Worm (Caenorhabditis elegans) whole organism, mixed stage, embryonic: ENCODE measurements around the gene F58F9.3.

ENCODE experiments used
- M03D4.4 ChIP-seq: sonication (generic microtip); optimal IDR thresholded peaks from 2 replicates; lab custom pipeline; 2017; ENCODE audit warnings: mild to moderate bottlenecking, missing genetic modification characterization, missing compliant biosample characterization
- bed-3 ChIP-seq: fragments of 200-800 bp; sonication (Bioruptor generic); optimal IDR thresholded peaks from 3 replicates; lab custom pipeline; 2018; ENCODE audit warnings: mild to moderate bottlenecking, missing genetic modification characterization, moderate library complexity, missing compliant biosample characterization
- blmp-1 ChIP-seq: fragments of 150-350 bp; optimal IDR thresholded peaks from 2 replicates; lab custom pipeline; 2014; ENCODE audit warnings: missing biosample characterization, missing genetic modification characterization
- ceh-39 ChIP-seq: fragments of 150-350 bp; optimal IDR thresholded peaks from 2 replicates; lab custom pipeline; 2014; ENCODE audit warnings: missing biosample characterization, missing genetic modification characterization
- ceh-43 ChIP-seq: fragments of 200-800 bp; sonication (Bioruptor generic); optimal IDR thresholded peaks from 2 replicates; lab custom pipeline; 2018; ENCODE audit warnings: mild to moderate bottlenecking, missing genetic modification characterization, moderate library complexity, missing compliant biosample characterization
- ceh-83 ChIP-seq: fragments of 200-800 bp; sonication (Bioruptor generic); optimal IDR thresholded peaks from 2 replicates; lab custom pipeline; 2018; ENCODE audit warnings: mild to moderate bottlenecking, missing genetic modification characterization, missing compliant biosample characterization
- ces-1 ChIP-seq: fragments of 150-350 bp; optimal IDR thresholded peaks from 2 replicates; lab custom pipeline; 2014; ENCODE audit warnings: missing biosample characterization, missing genetic modification reagents, missing genetic modification characterization
- cnd-1 ChIP-seq: fragments of 200-800 bp; sonication (Bioruptor generic); optimal IDR thresholded peaks from 2 replicates; lab custom pipeline; 2018; ENCODE audit warnings: mild to moderate bottlenecking, missing genetic modification characterization, missing compliant biosample characterization
- drap-1 ChIP-seq: fragments of 200-800 bp; sonication (Bioruptor generic); optimal IDR thresholded peaks from 3 replicates; lab custom pipeline; 2018; ENCODE audit warnings: mild to moderate bottlenecking, missing genetic modification characterization, missing compliant biosample characterization
- elt-1 ChIP-seq: sonication (generic microtip); optimal IDR thresholded peaks from 2 replicates; lab custom pipeline; 2017; ENCODE audit warnings: missing genetic modification characterization, mild to moderate bottlenecking, missing compliant biosample characterization, antibody characterized with exemption, moderate library complexity, borderline replicate concordance; ENCODE audit not compliant: insufficient read depth
- elt-3 ChIP-seq: fragments of 150-350 bp; optimal IDR thresholded peaks from 2 replicates; lab custom pipeline; 2014; ENCODE audit warnings: missing biosample characterization, missing genetic modification characterization
- ham-2 ChIP-seq: fragments of 200-800 bp; sonication (Bioruptor generic); optimal IDR thresholded peaks from 2 replicates; lab custom pipeline; 2018; ENCODE audit warnings: mild to moderate bottlenecking, missing genetic modification characterization, missing compliant biosample characterization
- hlh-1 ChIP-seq: fragments of 150-350 bp; optimal IDR thresholded peaks from 2 replicates; lab custom pipeline; 2014; ENCODE audit warnings: missing biosample characterization, missing genetic modification reagents, missing genetic modification characterization
- lin-32 ChIP-seq: fragments of 200-800 bp; sonication (Bioruptor generic); optimal IDR thresholded peaks from 2 replicates; lab custom pipeline; 2018; ENCODE audit warnings: mild to moderate bottlenecking, missing genetic modification characterization, missing compliant biosample characterization
- lsy-2 ChIP-seq: fragments of 150-350 bp; optimal IDR thresholded peaks from 2 replicates; lab custom pipeline; 2014; ENCODE audit warnings: missing biosample characterization, missing genetic modification characterization
- mep-1 ChIP-seq: fragments of 150-350 bp; optimal IDR thresholded peaks from 2 replicates; lab custom pipeline; 2017; ENCODE audit warnings: missing biosample characterization, missing genetic modification reagents, missing genetic modification characterization, inconsistent platforms
- mls-2 ChIP-seq: sonication (generic microtip); optimal IDR thresholded peaks from 2 replicates; lab custom pipeline; 2016; ENCODE audit warnings: mild to moderate bottlenecking, missing genetic modification characterization, moderate library complexity, missing compliant biosample characterization
- nhr-12 ChIP-seq: fragments of 150-350 bp; optimal IDR thresholded peaks from 2 replicates; lab custom pipeline; 2014; ENCODE audit warnings: missing biosample characterization, missing genetic modification characterization
- nhr-2 ChIP-seq: fragments of 150-350 bp; optimal IDR thresholded peaks from 2 replicates; lab custom pipeline; 2014; ENCODE audit warnings: missing biosample characterization, missing genetic modification characterization
- nhr-237 ChIP-seq: fragments of 150-350 bp; optimal IDR thresholded peaks from 2 replicates; lab custom pipeline; 2014; ENCODE audit warnings: missing biosample characterization, missing genetic modification characterization
- nhr-28 ChIP-seq: fragments of 150-350 bp; optimal IDR thresholded peaks from 2 replicates; lab custom pipeline; 2014; ENCODE audit warnings: missing biosample characterization, missing genetic modification characterization
- nhr-76 ChIP-seq: sonication (generic microtip); optimal IDR thresholded peaks from 2 replicates; lab custom pipeline; 2017; ENCODE audit warnings: missing biosample characterization, missing genetic modification characterization
- pha-4 ChIP-seq: fragments of 150-350 bp; optimal IDR thresholded peaks from 2 replicates; lab custom pipeline; 2018; ENCODE audit warnings: missing biosample characterization, missing genetic modification reagents, missing genetic modification characterization
- sem-2 ChIP-seq: fragments of 200-800 bp; sonication (Bioruptor generic); optimal IDR thresholded peaks from 2 replicates; lab custom pipeline; 2018; ENCODE audit warnings: mild to moderate bottlenecking, missing genetic modification characterization, missing compliant biosample characterization
- sptf-1 ChIP-seq: sonication (generic microtip); optimal IDR thresholded peaks from 2 replicates; lab custom pipeline; 2017; ENCODE audit warnings: mild to moderate bottlenecking, missing genetic modification characterization, moderate library complexity, missing compliant biosample characterization
- tbx-8 ChIP-seq: fragments of 200-800 bp; sonication (Bioruptor generic); optimal IDR thresholded peaks from 2 replicates; lab custom pipeline; 2018; ENCODE audit warnings: mild to moderate bottlenecking, missing genetic modification characterization, moderate library complexity, missing compliant biosample characterization
- unc-120 ChIP-seq: sonication (generic microtip); optimal IDR thresholded peaks from 2 replicates; lab custom pipeline; 2017; ENCODE audit warnings: missing genetic modification characterization, missing compliant biosample characterization; ENCODE audit not compliant: poor library complexity, severe bottlenecking
- unc-39 ChIP-seq: fragments of 150-350 bp; optimal IDR thresholded peaks from 2 replicates; lab custom pipeline; 2014; ENCODE audit warnings: missing biosample characterization, missing genetic modification characterization
- zip-8 ChIP-seq: fragments of 150-350 bp; optimal IDR thresholded peaks from 2 replicates; lab custom pipeline; 2014; ENCODE audit warnings: missing biosample characterization, missing genetic modification characterization

The F58F9.3 gene

ce11 chrIV:6219429-6219828, 13.6 kb upstream of the F58F9.3 start, which contains the start of gene C49A9.4:
C49A9.4 (plus strand) TSS chrIV:6219693.
- no peak for TF ChIP-seq ceh-39
- TF ChIP-seq hlh-1 (tag; lab: Kevin White, UChicago), result no peak
- no peak for TF ChIP-seq M03D4.4 (tag; lab: Kevin White, UChicago)
- no peak for TF ChIP-seq sem-2 (GFP tag; lab: Kevin White, UChicago)
- no peak for TF ChIP-seq elt-3 (tag; lab: Kevin White, UChicago)
- TF ChIP-seq elt-1 (tag; lab: Kevin White, UChicago), result no peak
- no peak for TF ChIP-seq ceh-83 (GFP tag; lab: Kevin White, UChicago)
- TF ChIP-seq unc-120 (tag; lab: Kevin White, UChicago), result no peak
- TF ChIP-seq lin-32 (GFP tag; lab: Kevin White, UChicago), result no peak
- no peak for TF ChIP-seq mep-1 (tag; lab: Kevin White, UChicago)
- TF ChIP-seq mls-2, result no peak
- TF ChIP-seq zip-8 (tag; lab: Kevin White, UChicago), result no peak

ce11 chrIV:6221878-6222277, 11.2 kb upstream of the F58F9.3 start, which contains the start of gene C49A9.3:
C49A9.3 (plus strand) TSS chrIV:6222089.
- TF ChIP-seq M03D4.4 (tag; lab: Kevin White, UChicago) (no peak), blmp-1 (no peak)

DNA sequence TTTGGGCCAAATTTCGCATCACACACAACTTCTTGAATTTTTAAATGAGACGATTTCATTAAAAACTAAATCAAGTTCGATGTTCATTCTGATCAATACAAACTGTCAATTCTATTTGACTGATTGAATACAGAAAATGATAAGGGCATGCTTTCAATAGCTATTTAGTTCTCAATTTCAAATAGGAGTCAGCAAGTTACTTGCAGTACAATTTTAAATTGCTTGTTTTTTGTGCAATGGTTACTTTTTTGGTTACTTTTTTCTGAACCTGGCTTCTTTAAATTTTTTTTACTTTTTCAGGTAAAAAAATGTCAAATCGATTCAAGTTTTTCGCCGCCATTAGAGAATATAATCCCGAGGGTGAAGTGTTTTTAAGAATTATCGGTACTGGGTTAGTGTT, 7.9 kb upstream of the F58F9.3 start, which contains the start of gene C49A9.2:
Gene C49A9.2, plus strand, starts transcription at position 301 of the 400 bp plus-strand sequence.
- TF ChIP-seq lin-32 (GFP tag; lab: Kevin White, UChicago), result no peak
- no peak for TF ChIP-seq nhr-28
- TF ChIP-seq pha-4, result no peak
- TF ChIP-seq ceh-43 (GFP tag; lab: Kevin White, UChicago), result no peak
- no peak for TF ChIP-seq M03D4.4 (tag; lab: Kevin White, UChicago)
- TF ChIP-seq drap-1 (GFP tag; lab: Kevin White, UChicago), result no peak
- TF ChIP-seq ham-2, result no peak
- TF ChIP-seq mep-1 (tag; lab: Kevin White, UChicago), result no peak
- no peak for TF ChIP-seq nhr-76
- no peak for TF ChIP-seq unc-120 (tag; lab: Kevin White, UChicago)
- TF ChIP-seq sptf-1 (tag; lab: Kevin White, UChicago), result no peak
- TF ChIP-seq cnd-1 (tag; lab: Kevin White, UChicago), result no peak
- no peak for TF ChIP-seq unc-39 (tag; lab: Kevin White, UChicago)
- TF ChIP-seq sem-2 (GFP tag; lab: Kevin White, UChicago), result no peak
- no peak for TF ChIP-seq bed-3 (GFP tag; lab: Kevin White, UChicago)
- no peak for TF ChIP-seq nhr-237 (tag; lab: Kevin White, UChicago)
- no peak for TF ChIP-seq blmp-1
- TF ChIP-seq elt-3 (tag; lab: Kevin White, UChicago), result no peak
- no peak for TF ChIP-seq ceh-39

- no peak for TF ChIP-seq bed-3 (GFP tag; lab: Kevin White, UChicago)
- TF ChIP-seq elt-1 (tag; lab: Kevin White, UChicago), result no peak
- TF ChIP-seq lin-32 (GFP tag; lab: Kevin White, UChicago), result no peak
- TF ChIP-seq mep-1 (tag; lab: Kevin White, UChicago), result no peak
- TF ChIP-seq ceh-39, result no peak
- TF ChIP-seq sem-2 (GFP tag; lab: Kevin White, UChicago), result no peak
- TF ChIP-seq cnd-1 (tag; lab: Kevin White, UChicago), result no peak
- TF ChIP-seq ceh-43 (GFP tag; lab: Kevin White, UChicago), result no peak
- TF ChIP-seq nhr-2 (tag; lab: Kevin White, UChicago), result no peak
- no peak for TF ChIP-seq tbx-8 (GFP tag; lab: Kevin White, UChicago)
- no peak for TF ChIP-seq nhr-12 (tag; lab: Kevin White, UChicago)
- no peak for TF ChIP-seq lsy-2 (tag; lab: Kevin White, UChicago)
Measured at ce11 chrIV:6227974-6228373, 5.1 kb upstream of the F58F9.3 start, which contains the start of gene C49A9.1. C49A9.1 (plus strand) TSS chrIV:6228190.

- TF ChIP-seq ces-1 (GFP tag; lab: Kevin White, UChicago), result no peak
- TF ChIP-seq bed-3 (GFP tag; lab: Kevin White, UChicago), result no peak
- no peak for TF ChIP-seq zip-8 (tag; lab: Kevin White, UChicago)
Measured at ce11 chrIV:6230560-6231073, 2.4 kb upstream of the F58F9.3 start, which contains the start of gene F58F9.4. F58F9.4 (plus strand) TSS chrIV:6231023.
